Fruit fly (Drosophila melanogaster): ENCODE data around the gene CG5342.

Gene CG5342

dm6 chr3R:11562326-11563109 lies 16.1 kb upstream of the CG5342 start (continued):
- TF ChIP-seq CG10321 (GFP tag; IDR thresholded peaks at IDR 0.05) (peak; percentile 40), nmo (GFP tag; optimal IDR thresholded peaks at IDR 0.05) (peak; percentile 82), salm (tag; optimal IDR thresholded peaks at IDR 0.05) (peak; percentile 72), nerfin-1 (tag; optimal IDR thresholded peaks at IDR 0.05) (peak; percentile 89), CG10543 (GFP tag; optimal IDR thresholded peaks at IDR 0.05) (peak; percentile 97), kni (GFP tag; optimal IDR thresholded peaks at IDR 0.05) (peak; percentile 59), CG9797 (GFP tag; optimal IDR thresholded peaks at IDR 0.05) (no peak), chif (GFP tag; optimal IDR thresholded peaks at IDR 0.05) (peak; percentile 81 to 96), CG18262 (tag; optimal IDR thresholded peaks at IDR 0.05) (peak; percentile 95), chn (GFP tag; optimal IDR thresholded peaks at IDR 0.05) (peak; percentile 80), CG4360 (GFP tag; IDR thresholded peaks at IDR 0.05) (peak; percentile 60; the same call in 1 of the 2 replicates), Hr3 (GFP tag; optimal IDR thresholded peaks at IDR 0.05) (peak; percentile 78), Hsf (GFP tag; optimal IDR thresholded peaks at IDR 0.05) (peak; percentile 89), Dll (GFP tag; IDR thresholded peaks at IDR 0.05; ENCODE audit: partially characterized antibody) (no peak), Dad (GFP tag; optimal IDR thresholded peaks at IDR 0.05) (peak; percentile 88), pum (GFP tag; optimal IDR thresholded peaks at IDR 0.05) (peak; percentile 97), cato (GFP tag; optimal IDR thresholded peaks at IDR 0.05; ENCODE audit: borderline replicate concordance) (peak; percentile 40), CG4424 (GFP tag; optimal IDR thresholded peaks at IDR 0.05) (peak; percentile 95), Bdp1 (GFP tag; optimal IDR thresholded peaks at IDR 0.05) (peak; percentile 65), schlank (tag; optimal IDR thresholded peaks at IDR 0.05) (peak; percentile 84), CG31365 (tag; optimal IDR thresholded peaks at IDR 0.05) (peak; percentile 77), sob (GFP tag; IDR thresholded peaks at IDR 0.05) (peak; percentile 95), CG17385 (GFP tag; optimal IDR thresholded peaks at IDR 0.05) (peak; percentile 85), unc-4 (GFP tag; IDR thresholded peaks at IDR 0.05; ENCODE audit: partially characterized antibody) (no peak), so (GFP tag; IDR thresholded peaks at IDR 0.05) (peak; percentile 88), oc (tag; optimal IDR thresholded peaks at IDR 0.05) (peak; percentile 85), wor (GFP tag; IDR thresholded peaks at IDR 0.05) (peak; percentile 73), crp (GFP tag; optimal IDR thresholded peaks at IDR 0.05) (peak in 1 of 2 experiments; percentile 29), knrl (GFP tag; IDR thresholded peaks at IDR 0.05; ENCODE audit: partially characterized antibody) (no peak), CG8924 (tag; optimal IDR thresholded peaks at IDR 0.05) (peak; percentile 89), HHEX (GFP tag; optimal IDR thresholded peaks at IDR 0.05) (peak; percentile 93), CG13775 (GFP tag; optimal IDR thresholded peaks at IDR 0.05) (peak; percentile 81), CG1602 (GFP tag; optimal IDR thresholded peaks at IDR 0.05) (peak; percentile 76), CrebB (tag; optimal IDR thresholded peaks at IDR 0.05) (peak; percentile 84), CG16813 (GFP tag; IDR thresholded peaks at IDR 0.05; ENCODE audit: partially characterized antibody) (no peak), CG6689 (GFP tag; IDR thresholded peaks at IDR 0.05) (peak; percentile 93), CG5180 (GFP tag; optimal IDR thresholded peaks at IDR 0.05) (peak; percentile 82), CG18619 (GFP tag; optimal IDR thresholded peaks at IDR 0.05) (peak; percentile 85), CG6791 (GFP tag; IDR thresholded peaks at IDR 0.05; ENCODE audit: partially characterized antibody) (no peak), pan (optimal IDR thresholded peaks at IDR 0.05) (no peak), pan (GFP tag; optimal IDR thresholded peaks at IDR 0.05 in 1 of 2, IDR thresholded peaks at IDR 0.05 in 1 of 2) (peak in 1 of 2 experiments; percentile 94), CG12659 (GFP tag; optimal IDR thresholded peaks at IDR 0.05) (peak; percentile 88), CG30403 (GFP tag; optimal IDR thresholded peaks at IDR 0.05) (peak; percentile 92), CG15479 (GFP tag; optimal IDR thresholded peaks at IDR 0.05) (no peak), CG16815 (GFP tag; optimal IDR thresholded peaks at IDR 0.05) (peak; percentile 74), CG8765 (GFP tag; IDR thresholded peaks at IDR 0.05) (peak; percentile 77), sens (GFP tag) (peak; percentile 99), Optix (GFP tag; IDR thresholded peaks at IDR 0.05) (peak; percentile 79)

All from whole organism, embryonic.